Fruit fly (Drosophila melanogaster) whole organism, embryonic: ENCODE results near the gene CG13272.

Experiments
- CG13424 ChIP-seq: fragments of 200-800 bp; sonication (Bioruptor generic); optimal IDR thresholded peaks from 2 replicates; lab custom pipeline; 2019; ENCODE audit warnings: missing biosample characterization, mild to moderate bottlenecking, missing genetic modification characterization, moderate library complexity
- psq ChIP-seq: fragments of 200-800 bp; sonication (Bioruptor generic); optimal IDR thresholded peaks from 2 replicates; lab custom pipeline; 2017; ENCODE audit warnings: missing biosample characterization, missing genetic modification characterization
- zen2 ChIP-seq: fragments of 200-800 bp; sonication (Bioruptor generic); IDR thresholded peaks from 3 replicates; pipeline ENCODE4 v1.3.6; 2022; ENCODE audit warnings: missing biosample characterization, missing genetic modification characterization; ENCODE audit not compliant: partially characterized antibody

DNA sequence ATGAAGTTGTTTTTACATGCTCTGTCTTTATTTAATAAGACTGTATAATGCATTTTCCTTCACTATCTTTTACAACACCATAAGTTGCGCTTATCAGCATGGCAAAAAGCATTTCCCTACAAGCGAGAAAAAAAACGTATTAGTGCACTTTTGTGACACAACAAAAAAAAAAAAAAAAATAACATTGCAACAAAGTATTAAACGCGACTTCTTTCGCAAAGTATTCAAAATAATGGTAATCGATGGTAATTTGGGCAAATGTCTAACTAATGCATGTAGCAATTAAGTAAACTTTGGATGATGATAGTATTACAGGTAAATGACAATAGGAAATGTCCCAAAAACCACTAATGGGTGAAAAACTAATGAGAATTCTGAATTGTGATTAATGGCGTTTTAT is 43.3 kb downstream of the CG13272 start:
- TF ChIP-seq CG13424 (tag; lab: Kevin White, UChicago) (no peak), zen2 (no peak), psq (GFP tag; lab: Kevin White, UChicago) (no peak)
